Worm (Caenorhabditis elegans) whole organism, mixed stage, embryonic: ENCODE measurements around the gene F14B8.4.
"Not testable (repeated sequence)": the region's sequence is repeated elsewhere in the genome, so short reads cannot be mapped to it uniquely, and the experiment has no call there.

Experiments
- M03D4.4 ChIP-seq: sonication (generic microtip); optimal IDR thresholded peaks from 2 replicates; lab custom pipeline; 2017; ENCODE audit warnings: mild to moderate bottlenecking, missing genetic modification characterization, missing compliant biosample characterization
- bed-3 ChIP-seq: fragments of 200-800 bp; sonication (Bioruptor generic); optimal IDR thresholded peaks from 3 replicates; lab custom pipeline; 2018; ENCODE audit warnings: mild to moderate bottlenecking, missing genetic modification characterization, moderate library complexity, missing compliant biosample characterization
- blmp-1 ChIP-seq: fragments of 150-350 bp; optimal IDR thresholded peaks from 2 replicates; lab custom pipeline; 2014; ENCODE audit warnings: missing biosample characterization, missing genetic modification characterization
- ceh-83 ChIP-seq: fragments of 200-800 bp; sonication (Bioruptor generic); optimal IDR thresholded peaks from 2 replicates; lab custom pipeline; 2018; ENCODE audit warnings: mild to moderate bottlenecking, missing genetic modification characterization, missing compliant biosample characterization
- ces-1 ChIP-seq: fragments of 150-350 bp; optimal IDR thresholded peaks from 2 replicates; lab custom pipeline; 2014; ENCODE audit warnings: missing biosample characterization, missing genetic modification reagents, missing genetic modification characterization
- drap-1 ChIP-seq: fragments of 200-800 bp; sonication (Bioruptor generic); optimal IDR thresholded peaks from 3 replicates; lab custom pipeline; 2018; ENCODE audit warnings: mild to moderate bottlenecking, missing genetic modification characterization, missing compliant biosample characterization
- elt-1 ChIP-seq: sonication (generic microtip); optimal IDR thresholded peaks from 2 replicates; lab custom pipeline; 2017; ENCODE audit warnings: missing genetic modification characterization, mild to moderate bottlenecking, missing compliant biosample characterization, antibody characterized with exemption, moderate library complexity, borderline replicate concordance; ENCODE audit not compliant: insufficient read depth
- elt-3 ChIP-seq: fragments of 150-350 bp; optimal IDR thresholded peaks from 2 replicates; lab custom pipeline; 2014; ENCODE audit warnings: missing biosample characterization, missing genetic modification characterization
- flh-1 ChIP-seq: fragments of 200-800 bp; sonication (Bioruptor generic); optimal IDR thresholded peaks from 2 replicates; lab custom pipeline; 2018; ENCODE audit warnings: mild to moderate bottlenecking, missing genetic modification characterization, moderate library complexity, missing compliant biosample characterization
- hlh-1 ChIP-seq: fragments of 150-350 bp; optimal IDR thresholded peaks from 2 replicates; lab custom pipeline; 2014; ENCODE audit warnings: missing biosample characterization, missing genetic modification reagents, missing genetic modification characterization
- lin-13 ChIP-seq: fragments of 150-350 bp; optimal IDR thresholded peaks from 2 replicates; lab custom pipeline; 2014; ENCODE audit warnings: missing biosample characterization, missing genetic modification characterization
- mab-5 ChIP-seq: fragments of 150-350 bp; optimal IDR thresholded peaks from 2 replicates; lab custom pipeline; 2014; ENCODE audit warnings: missing biosample characterization, missing genetic modification characterization
- mep-1 ChIP-seq: fragments of 150-350 bp; optimal IDR thresholded peaks from 2 replicates; lab custom pipeline; 2017; ENCODE audit warnings: missing biosample characterization, missing genetic modification reagents, missing genetic modification characterization, inconsistent platforms
- mls-2 ChIP-seq: sonication (generic microtip); optimal IDR thresholded peaks from 2 replicates; lab custom pipeline; 2016; ENCODE audit warnings: mild to moderate bottlenecking, missing genetic modification characterization, moderate library complexity, missing compliant biosample characterization
- nhr-12 ChIP-seq: fragments of 150-350 bp; optimal IDR thresholded peaks from 2 replicates; lab custom pipeline; 2014; ENCODE audit warnings: missing biosample characterization, missing genetic modification characterization
- nhr-2 ChIP-seq: fragments of 150-350 bp; optimal IDR thresholded peaks from 2 replicates; lab custom pipeline; 2014; ENCODE audit warnings: missing biosample characterization, missing genetic modification characterization
- nhr-237 ChIP-seq: fragments of 150-350 bp; optimal IDR thresholded peaks from 2 replicates; lab custom pipeline; 2014; ENCODE audit warnings: missing biosample characterization, missing genetic modification characterization
- nhr-28 ChIP-seq: fragments of 150-350 bp; optimal IDR thresholded peaks from 2 replicates; lab custom pipeline; 2014; ENCODE audit warnings: missing biosample characterization, missing genetic modification characterization
- nhr-76 ChIP-seq: sonication (generic microtip); optimal IDR thresholded peaks from 2 replicates; lab custom pipeline; 2017; ENCODE audit warnings: missing biosample characterization, missing genetic modification characterization
- pha-4 ChIP-seq: fragments of 150-350 bp; optimal IDR thresholded peaks from 2 replicates; lab custom pipeline; 2018; ENCODE audit warnings: missing biosample characterization, missing genetic modification reagents, missing genetic modification characterization
- snpc-4 ChIP-seq: fragments of 150-350 bp; optimal IDR thresholded peaks from 2 replicates; lab custom pipeline; 2014; ENCODE audit warnings: missing biosample characterization, missing genetic modification characterization
- sptf-1 ChIP-seq: sonication (generic microtip); optimal IDR thresholded peaks from 2 replicates; lab custom pipeline; 2017; ENCODE audit warnings: mild to moderate bottlenecking, missing genetic modification characterization, moderate library complexity, missing compliant biosample characterization
- tbx-8 ChIP-seq: fragments of 200-800 bp; sonication (Bioruptor generic); optimal IDR thresholded peaks from 2 replicates; lab custom pipeline; 2018; ENCODE audit warnings: mild to moderate bottlenecking, missing genetic modification characterization, moderate library complexity, missing compliant biosample characterization
- unc-39 ChIP-seq: fragments of 150-350 bp; optimal IDR thresholded peaks from 2 replicates; lab custom pipeline; 2014; ENCODE audit warnings: missing biosample characterization, missing genetic modification characterization
- unc-62 ChIP-seq: fragments of 150-350 bp; optimal IDR thresholded peaks from 2 replicates; lab custom pipeline; 2014; ENCODE audit warnings: missing biosample characterization, missing genetic modification reagents, missing genetic modification characterization
- zip-8 ChIP-seq: fragments of 150-350 bp; optimal IDR thresholded peaks from 2 replicates; lab custom pipeline; 2014; ENCODE audit warnings: missing biosample characterization, missing genetic modification characterization
- ztf-11 ChIP-seq: fragments of 150-350 bp; optimal IDR thresholded peaks from 2 replicates; lab custom pipeline; 2014; ENCODE audit warnings: missing biosample characterization, missing genetic modification characterization

The F14B8.4 gene

DNA sequence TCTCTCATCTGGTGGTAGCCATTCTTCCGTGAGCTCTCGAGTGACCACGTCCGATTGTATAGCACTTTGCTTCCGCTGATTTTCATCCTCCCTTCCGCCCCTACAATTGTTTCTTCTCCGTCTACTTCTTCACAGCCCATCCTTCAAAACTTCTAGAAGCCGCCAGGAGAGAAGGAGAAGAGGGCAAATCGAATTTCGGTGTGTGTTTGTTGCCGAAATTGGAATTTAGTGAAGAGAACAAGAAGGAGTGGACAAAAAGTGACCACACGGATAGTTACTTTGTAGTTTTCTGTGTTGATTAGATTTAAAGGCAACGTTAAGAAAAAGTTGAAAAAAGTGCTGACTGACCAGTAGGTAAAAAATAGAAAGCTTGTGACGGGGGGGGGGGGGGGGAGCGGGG is 6.7 kb downstream of the F14B8.4 start:
- TF ChIP-seq hlh-1 (tag; lab: Kevin White, UChicago) (no peak), ces-1 (GFP tag; lab: Kevin White, UChicago) (peak; percentile 83)

DNA sequence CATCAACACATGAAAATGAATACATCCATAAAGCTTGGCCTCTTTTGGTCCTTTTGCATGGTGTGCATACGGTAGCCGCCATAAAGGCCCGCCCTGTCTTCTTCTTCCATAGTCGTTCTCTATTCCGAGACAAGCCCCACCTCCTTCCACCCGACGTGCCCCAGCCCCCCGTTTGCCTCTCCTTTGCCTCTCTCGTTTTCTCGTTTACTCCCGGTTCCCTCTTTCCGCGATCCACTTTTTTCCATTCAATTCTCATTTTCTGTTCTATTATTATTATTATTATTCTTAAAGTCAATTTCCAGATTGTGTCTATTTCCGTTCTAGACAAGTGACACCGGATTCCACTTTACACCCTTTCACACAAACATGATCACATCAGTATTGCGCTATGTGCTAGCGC is 10.4 kb downstream of the F14B8.4 start, which contains the start of gene unc-6:
TSS of gene unc-6 (plus strand) at position 301 of the 400 bp plus-strand sequence.
- TF ChIP-seq unc-62 (GFP tag; lab: Kevin White, UChicago) (no peak), nhr-2 (tag; lab: Kevin White, UChicago) (no peak), ztf-11 (no peak), elt-1 (tag; lab: Kevin White, UChicago) (no peak), mep-1 (tag; lab: Kevin White, UChicago) (no peak), tbx-8 (no peak), ceh-83 (no peak), mls-2 (tag; lab: Kevin White, UChicago) (no peak)

DNA sequence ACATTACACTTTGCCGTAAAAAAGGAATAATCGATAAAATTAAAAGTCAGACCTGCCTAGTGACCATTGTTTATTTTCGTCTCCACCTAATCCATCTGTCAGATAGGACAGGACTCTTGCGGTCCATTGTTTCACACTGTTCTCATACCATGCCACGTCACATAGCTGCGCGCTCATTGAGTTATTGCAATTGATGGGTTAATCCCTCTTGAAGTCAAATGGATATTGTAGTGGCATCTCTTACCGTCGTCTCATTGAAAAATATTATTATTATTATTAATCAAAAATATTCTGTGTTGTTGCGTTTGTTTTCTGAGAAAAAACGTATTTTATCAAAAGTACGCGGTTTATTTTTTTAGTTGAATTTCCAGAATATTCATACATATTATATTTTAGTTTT is 11.5 kb downstream of the F14B8.4 start:
- TF ChIP-seq drap-1 (no peak), nhr-12 (tag; lab: Kevin White, UChicago) (no peak), nhr-2 (tag; lab: Kevin White, UChicago) (peak; percentile 71), sptf-1 (tag; lab: Kevin White, UChicago) (no peak), zip-8 (no peak)

DNA sequence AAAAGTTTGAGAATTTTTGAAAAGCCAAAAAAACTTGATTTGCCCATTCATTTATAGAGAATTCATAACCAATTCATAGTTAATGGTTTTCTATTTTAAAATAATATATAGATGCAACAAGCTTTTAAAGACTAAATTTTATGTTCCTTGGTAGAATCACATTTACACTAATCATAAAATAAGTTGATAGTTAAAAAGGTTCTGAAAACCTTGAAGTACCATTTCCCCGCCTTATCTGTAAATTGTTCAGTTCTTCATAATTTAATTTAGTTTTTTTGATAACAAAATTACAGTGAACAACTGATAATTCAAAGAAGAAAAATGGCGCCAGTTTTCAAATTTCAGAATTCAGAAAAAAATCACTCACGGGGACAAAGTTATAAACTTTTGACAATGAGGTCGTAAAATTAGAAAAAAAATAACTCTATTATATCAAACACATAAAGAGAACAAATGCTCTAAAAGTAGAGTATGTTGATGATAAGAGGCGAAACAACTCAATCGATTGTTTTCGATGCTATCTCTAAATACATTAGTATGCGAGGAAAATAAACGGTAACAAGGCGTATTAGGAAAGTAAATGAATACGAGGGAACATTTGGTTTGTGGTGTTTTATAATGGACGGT is 14.4 kb downstream of the F14B8.4 start, which contains the start of gene F41C6.7:
TSS of gene F41C6.7 (minus strand) at position 51 of the 627 bp plus-strand sequence.
- TF ChIP-seq lin-13 (tag; lab: Kevin White, UChicago) (no peak), pha-4 (no peak), bed-3 (GFP tag; lab: Kevin White, UChicago) (no peak), sptf-1 (tag; lab: Kevin White, UChicago) (no peak), flh-1 (GFP tag; lab: Kevin White, UChicago) (no peak), ces-1 (GFP tag; lab: Kevin White, UChicago) (no peak), elt-3 (tag; lab: Kevin White, UChicago) (no peak), mep-1 (tag; lab: Kevin White, UChicago) (no peak), nhr-237 (no peak), blmp-1 (tag; lab: Kevin White, UChicago) (no peak), ceh-83 (no peak), elt-1 (tag; lab: Kevin White, UChicago) (no peak), nhr-28 (tag; lab: Kevin White, UChicago) (no peak), drap-1 (no peak), M03D4.4 (tag; lab: Kevin White, UChicago) (no peak)

DNA sequence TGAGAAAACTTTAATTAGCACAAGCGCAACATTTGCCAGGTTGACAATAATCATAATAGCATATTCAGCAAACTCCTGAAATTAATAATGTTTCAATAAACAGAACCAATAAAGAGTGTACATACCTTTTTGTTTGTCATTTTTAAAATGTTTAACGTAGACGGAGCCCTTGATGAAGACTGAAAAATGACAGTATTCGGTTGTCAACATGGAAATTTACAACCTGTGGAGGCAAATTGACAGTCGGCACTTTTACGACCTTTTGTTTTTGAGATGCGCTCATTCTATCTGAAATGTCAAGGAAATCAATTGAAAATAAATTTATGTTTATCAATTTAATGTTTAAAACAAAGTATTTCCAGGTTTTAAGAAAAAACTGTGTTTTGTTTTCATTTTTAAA is 15.3 kb downstream of the F14B8.4 start:
- no peak for TF ChIP-seq drap-1

DNA sequence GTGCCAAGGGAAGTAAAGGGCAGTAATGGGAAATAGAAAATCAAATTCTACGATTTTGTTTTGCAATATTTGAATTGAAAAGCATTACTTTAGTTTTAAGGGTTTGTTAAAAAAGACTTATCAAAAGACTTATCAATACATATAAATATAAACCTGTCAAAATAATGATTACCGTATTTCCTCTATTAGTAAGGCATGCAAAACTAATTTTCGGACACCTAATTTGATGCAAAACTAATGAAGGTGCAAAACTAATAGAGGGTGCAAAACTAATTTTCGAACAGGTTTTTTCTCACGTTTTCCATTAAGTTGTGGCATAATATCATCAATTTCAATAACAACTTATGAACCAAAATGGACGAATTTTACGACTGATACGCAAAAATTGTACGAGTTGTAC is 18.0 kb downstream of the F14B8.4 start, which contains the start of gene F41C6.6:
TSS of gene F41C6.6 (minus strand) at position 101 of the 400 bp plus-strand sequence.
- TF ChIP-seq unc-39 (tag; lab: Kevin White, UChicago); mab-5 (tag; lab: Kevin White, UChicago); pha-4: not testable (repeated sequence)

DNA sequence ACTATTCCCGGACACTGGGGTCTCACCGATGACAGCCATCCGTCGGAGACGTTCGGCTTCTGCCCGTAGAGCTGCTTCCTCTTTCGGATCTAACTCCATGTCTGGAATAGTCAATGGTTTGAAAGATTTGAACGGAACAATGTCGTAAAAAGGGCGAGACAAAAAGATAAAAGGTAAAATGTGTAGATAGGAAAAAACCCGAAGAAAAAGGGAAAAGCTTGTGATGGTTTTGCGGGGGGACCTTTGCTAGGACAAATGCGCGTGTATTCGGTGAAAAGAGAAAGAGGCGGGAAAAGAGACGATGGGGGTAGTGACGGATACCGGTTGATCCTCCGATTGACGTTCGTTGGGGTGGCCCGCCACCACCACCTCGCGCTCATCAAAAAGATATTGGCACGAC is 22.3 kb downstream of the F14B8.4 start, which contains the start of gene col-173:
TSS of gene col-173 (minus strand) at position 101 of the 400 bp plus-strand sequence.
- TF ChIP-seq flh-1 (GFP tag; lab: Kevin White, UChicago) (no peak), zip-8 (no peak), blmp-1 (tag; lab: Kevin White, UChicago) (no peak), mls-2 (tag; lab: Kevin White, UChicago) (no peak), tbx-8 (no peak), elt-3 (tag; lab: Kevin White, UChicago) (no peak), snpc-4 (tag; lab: Kevin White, UChicago) (no peak), nhr-76 (tag; lab: Kevin White, UChicago) (no peak)
- TF ChIP-seq, all 35 proteins: peak for 0
